Fruit fly (Drosophila melanogaster): Measurements from ENCODE around the gene CG31189.

- TF ChIP-seq Hr78 (GFP tag; optimal IDR thresholded peaks at IDR 0.05) = no peak
- no peak for TF ChIP-seq jim (GFP tag; optimal IDR thresholded peaks at IDR 0.05)
- TF ChIP-seq GATAd (GFP tag; optimal IDR thresholded peaks at IDR 0.05) = no peak
- TF ChIP-seq rgr (GFP tag; optimal IDR thresholded peaks at IDR 0.05) = no peak
- no peak for TF ChIP-seq fru (GFP tag; optimal IDR thresholded peaks at IDR 0.05)
- TF ChIP-seq Mio (GFP tag; optimal IDR thresholded peaks at IDR 0.05) = no peak
These were observed 39.3 kb upstream of the CG31189 start for dm6 chr3R:21084979-21085378.

Measured in whole organism, wandering third instar larva.